Worm (Caenorhabditis elegans): ENCODE data around the gene Y54G2A.26.

Y54G2A.26 gene

DNA sequence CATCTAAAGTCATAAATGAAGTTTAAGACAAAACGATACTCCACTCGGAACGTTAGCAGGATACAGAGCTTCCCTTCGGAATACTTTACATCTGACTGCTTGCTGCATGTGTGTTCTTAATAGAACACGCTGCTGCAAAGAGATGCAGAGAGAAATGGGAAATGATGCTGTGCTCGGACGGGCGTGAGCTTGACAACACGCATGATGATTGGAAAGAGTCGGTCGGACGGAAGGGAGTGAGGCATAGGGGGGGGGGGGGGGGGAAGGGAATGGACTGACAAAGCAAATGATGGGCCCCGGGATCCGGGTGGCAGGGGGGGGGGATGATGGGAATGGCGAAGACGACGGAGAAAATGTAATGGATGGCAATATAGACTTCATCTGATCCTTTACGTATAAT is 2.0 kb upstream of the Y54G2A.26 start:
- TF ChIP-seq tab-1 (GFP tag; IDR thresholded peaks at IDR 0.05) (0 out of 2 replicates have a peak, but pooled peaks have one; percentile 44), ztf-29 (GFP tag; IDR thresholded peaks at IDR 0.05) (no peak)

DNA sequence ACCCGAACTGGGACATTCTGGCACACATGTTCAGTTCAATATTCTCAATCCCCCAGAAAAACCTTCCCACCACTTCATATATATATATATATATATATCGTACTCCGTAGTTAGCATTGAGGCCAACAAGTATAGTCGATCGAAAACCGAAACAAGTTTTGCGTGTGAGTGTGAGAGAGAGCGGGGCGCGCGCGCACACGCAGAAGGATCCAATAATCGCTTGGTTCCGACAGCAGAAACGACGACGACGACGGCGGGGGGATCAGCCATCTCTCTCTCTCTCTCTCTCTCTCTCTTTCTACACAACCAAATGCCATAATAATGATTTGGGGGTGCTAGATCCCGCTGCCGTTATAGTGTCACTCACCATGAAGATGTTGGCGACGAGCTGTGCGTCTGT is 389 bp downstream of the Y54G2A.26 start:
- TF ChIP-seq med-1 (GFP tag; optimal IDR thresholded peaks at IDR 0.05; ENCODE audit: insufficient read depth) = no peak
- no peak for TF ChIP-seq tab-1 (GFP tag; IDR thresholded peaks at IDR 0.05)

ce11 chrIV:2993278-2993899 is 1.9 kb downstream of the Y54G2A.26 start:
- TF ChIP-seq ztf-23 (GFP tag; IDR thresholded peaks at IDR 0.05) (no peak), tab-1 (GFP tag; IDR thresholded peaks at IDR 0.05) (0 out of 2 replicates have a peak, but pooled peaks have one; percentile 35), cog-1 (tag; optimal IDR thresholded peaks at IDR 0.05) (peak; percentile 74), flt-1 (GFP tag; IDR thresholded peaks at IDR 0.05) (peak; percentile 50; the same call in 1 of the 2 replicates)

DNA sequence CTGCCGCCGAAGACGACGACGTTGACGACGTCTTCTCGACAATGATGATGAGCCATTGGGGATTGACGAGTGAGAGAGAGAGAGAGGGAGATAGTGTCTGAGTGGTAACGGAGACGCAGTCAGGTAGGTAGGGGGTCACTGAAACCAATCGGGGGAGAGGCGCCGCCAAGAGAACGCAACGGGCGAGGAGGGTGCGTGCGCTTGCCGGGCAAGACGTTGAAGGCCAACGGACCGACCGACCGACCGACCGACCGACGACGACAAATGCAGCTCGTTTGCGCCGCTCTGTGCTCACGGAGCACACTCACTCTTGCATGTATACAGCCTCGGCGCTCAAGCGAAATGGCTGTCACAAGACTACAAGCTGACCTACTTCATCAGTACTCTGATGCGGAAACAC is 4.8 kb downstream of the Y54G2A.26 start:
- TF ChIP-seq flt-1 (GFP tag; IDR thresholded peaks at IDR 0.05) (0 out of 2 replicates have a peak, but pooled peaks have one; percentile 11), ztf-23 (GFP tag; IDR thresholded peaks at IDR 0.05) (no peak), ztf-29 (GFP tag; IDR thresholded peaks at IDR 0.05) (0 out of 2 replicates have a peak, but pooled peaks have one; percentile 48), ref-1 (GFP tag; conservative IDR thresholded peaks at IDR 0.05) (no peak), cog-1 (tag; optimal IDR thresholded peaks at IDR 0.05) (no peak), med-1 (GFP tag; optimal IDR thresholded peaks at IDR 0.05; ENCODE audit: insufficient read depth) (no peak), klf-2 (GFP tag; conservative IDR thresholded peaks at IDR 0.05) (no peak), T22C8.4 (GFP tag; IDR thresholded peaks at IDR 0.05) (no peak), tab-1 (GFP tag; IDR thresholded peaks at IDR 0.05) (no peak)

DNA sequence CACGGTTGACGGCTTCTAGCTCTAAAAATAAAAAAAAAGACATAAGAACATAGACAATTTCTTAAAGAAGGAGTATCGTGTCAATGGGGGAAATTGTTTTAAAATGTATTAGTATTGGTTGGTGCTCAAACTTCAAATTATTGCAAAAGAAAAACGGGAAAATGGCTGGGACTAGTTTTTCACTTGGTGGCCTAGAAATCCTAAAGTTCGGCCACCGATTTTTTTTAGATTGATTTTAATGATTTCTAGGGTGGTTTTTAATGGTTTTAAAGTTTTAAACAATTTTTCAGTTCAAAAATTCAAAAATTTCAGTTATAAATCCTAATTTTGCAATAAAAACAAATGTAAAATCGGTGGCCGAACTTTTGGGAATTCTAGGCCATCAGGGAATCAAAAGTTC is 8.6 kb downstream of the Y54G2A.26 start:
- TF ChIP-seq med-1 (GFP tag; optimal IDR thresholded peaks at IDR 0.05; ENCODE audit: insufficient read depth) = no peak
- no peak for TF ChIP-seq cog-1 (tag; optimal IDR thresholded peaks at IDR 0.05)
- TF ChIP-seq T22C8.4 (GFP tag; IDR thresholded peaks at IDR 0.05) = no peak
- TF ChIP-seq tab-1 (GFP tag; IDR thresholded peaks at IDR 0.05) = no peak
- no peak for TF ChIP-seq flt-1 (GFP tag; IDR thresholded peaks at IDR 0.05)
- TF ChIP-seq klf-2 (GFP tag; conservative IDR thresholded peaks at IDR 0.05) = no peak

ce11 chrIV:2982443-2982842 is 12.8 kb downstream of the Y54G2A.26 start:
- TF ChIP-seq ref-1 (GFP tag; conservative IDR thresholded peaks at IDR 0.05) (no peak), klf-2 (GFP tag; conservative IDR thresholded peaks at IDR 0.05) (no peak), T22C8.4 (GFP tag; IDR thresholded peaks at IDR 0.05) (no peak), ztf-29 (GFP tag; IDR thresholded peaks at IDR 0.05) (no peak), ztf-23 (GFP tag; IDR thresholded peaks at IDR 0.05) (no peak), tab-1 (GFP tag; IDR thresholded peaks at IDR 0.05) (no peak), med-1 (GFP tag; optimal IDR thresholded peaks at IDR 0.05; ENCODE audit: insufficient read depth) (no peak), cog-1 (tag; optimal IDR thresholded peaks at IDR 0.05) (no peak)

- TF ChIP-seq ztf-23 (GFP tag; IDR thresholded peaks at IDR 0.05) (no peak), ref-1 (GFP tag; conservative IDR thresholded peaks at IDR 0.05) (no peak), flt-1 (GFP tag; IDR thresholded peaks at IDR 0.05) (no peak), ztf-29 (GFP tag; IDR thresholded peaks at IDR 0.05) (no peak), med-1 (GFP tag; optimal IDR thresholded peaks at IDR 0.05; ENCODE audit: insufficient read depth) (no peak), T22C8.4 (GFP tag; IDR thresholded peaks at IDR 0.05) (no peak), cog-1 (tag; optimal IDR thresholded peaks at IDR 0.05) (no peak), tab-1 (GFP tag; IDR thresholded peaks at IDR 0.05) (no peak), klf-2 (GFP tag; conservative IDR thresholded peaks at IDR 0.05) (no peak)
Observed at ce11 chrIV:2978384-2978783, 16.9 kb downstream of the Y54G2A.26 start, which contains the start of gene lad-2. Gene lad-2, minus strand, starts transcription at chrIV:2978484.

DNA sequence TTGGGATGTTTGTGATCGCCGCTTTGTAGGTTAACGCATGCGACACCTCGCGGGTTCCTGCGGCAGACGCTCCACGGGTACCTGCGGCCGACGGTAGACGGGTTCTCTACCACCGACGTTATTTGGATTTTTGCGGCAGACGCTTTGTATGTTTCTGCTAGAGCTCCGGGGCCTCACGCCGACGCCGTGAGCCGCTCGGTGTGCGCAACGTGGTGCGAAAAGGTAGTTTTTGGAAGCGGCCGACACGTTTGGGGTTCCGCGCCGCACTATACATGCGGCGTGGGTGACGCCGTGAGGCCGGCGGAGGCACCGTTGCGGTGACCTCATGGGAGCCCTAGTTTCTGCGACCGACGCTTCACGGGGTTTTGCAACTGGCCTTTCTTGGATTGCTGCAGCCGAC is 24.2 kb downstream of the Y54G2A.26 start:
- 0 out of 2 replicates have a peak, but pooled peaks have one; percentile 28 for TF ChIP-seq klf-2 (GFP tag; conservative IDR thresholded peaks at IDR 0.05)
- TF ChIP-seq ztf-23 (GFP tag; IDR thresholded peaks at IDR 0.05) = no peak
- TF ChIP-seq tab-1 (GFP tag; IDR thresholded peaks at IDR 0.05) = peak; percentile 56; the same call in 1 of the 2 replicates

ce11 chrIV:2969399-2969990 is 25.8 kb downstream of the Y54G2A.26 start, which contains the start of gene Y54G2A.57:
Gene Y54G2A.57, plus strand, starts transcription at chrIV:2969940.
- TF ChIP-seq cog-1 (tag; optimal IDR thresholded peaks at IDR 0.05) (no peak), med-1 (GFP tag; optimal IDR thresholded peaks at IDR 0.05; ENCODE audit: insufficient read depth) (no peak), ztf-23 (GFP tag; IDR thresholded peaks at IDR 0.05) (no peak), tab-1 (GFP tag; IDR thresholded peaks at IDR 0.05) (no peak), ztf-29 (GFP tag; IDR thresholded peaks at IDR 0.05) (no peak), T22C8.4 (GFP tag; IDR thresholded peaks at IDR 0.05) (no peak), ref-1 (GFP tag; conservative IDR thresholded peaks at IDR 0.05) (no peak), flt-1 (GFP tag; IDR thresholded peaks at IDR 0.05) (no peak)

DNA sequence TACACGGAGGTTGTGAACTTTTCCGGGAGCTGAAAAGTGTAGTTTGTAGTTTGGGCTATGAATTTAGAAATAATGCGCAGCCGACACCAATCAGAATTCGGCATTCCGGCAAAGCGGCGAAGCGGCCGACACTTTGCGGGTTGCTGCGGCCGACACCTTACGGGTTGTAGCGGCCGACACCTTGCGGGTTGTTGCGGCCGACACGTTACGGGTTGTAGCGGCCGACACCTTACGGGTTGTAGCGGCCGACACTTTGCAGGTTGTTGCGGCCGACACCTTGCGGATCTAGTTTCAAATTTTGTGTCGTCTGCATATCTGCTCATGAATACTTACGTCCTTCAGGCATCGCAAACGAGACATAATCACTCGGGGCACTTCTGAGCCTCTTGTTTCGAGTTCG is 28.4 kb downstream of the Y54G2A.26 start:
- no peak for TF ChIP-seq cog-1 (tag; optimal IDR thresholded peaks at IDR 0.05)

DNA sequence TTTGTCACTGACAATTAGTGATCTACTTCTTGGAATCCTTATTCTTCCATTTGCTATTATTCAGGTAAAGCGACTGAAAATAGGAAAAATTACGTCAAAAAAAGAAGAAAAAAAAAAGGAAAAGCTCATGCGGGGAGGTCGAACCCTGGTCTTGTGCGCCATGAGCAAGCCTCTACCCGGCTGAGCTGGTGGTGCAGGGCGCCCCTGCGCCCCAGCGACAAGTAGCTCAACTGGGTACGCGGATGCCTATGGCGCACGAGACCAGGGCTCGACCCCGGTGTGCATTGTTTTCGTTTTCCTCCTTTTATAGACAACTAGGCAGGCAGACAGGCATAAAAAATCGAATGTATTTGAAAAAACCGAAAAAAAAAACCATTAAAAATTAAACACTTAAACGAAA is 35.0 kb downstream of the Y54G2A.26 start:
- no peak for TF ChIP-seq med-1 (GFP tag; optimal IDR thresholded peaks at IDR 0.05; ENCODE audit: insufficient read depth)
- TF ChIP-seq ztf-29 (GFP tag; IDR thresholded peaks at IDR 0.05) = no peak
- no peak for TF ChIP-seq tab-1 (GFP tag; IDR thresholded peaks at IDR 0.05)

Measured in whole organism, midembryonic.